Fruit fly (Drosophila melanogaster) whole organism, larva: Measurements from ENCODE around the gene CG2233.

ENCODE experiments used
- noc ChIP-seq: fragments of 200-800 bp; sonication (Bioruptor generic); optimal IDR thresholded peaks from 3 replicates; lab custom pipeline; 2019; ENCODE audit warnings: missing biosample characterization, mild to moderate bottlenecking, missing genetic modification characterization, moderate library complexity

CG2233 gene

dm6 chrX:8037334-8037733 lies at the start of gene CG2233:
CG2233 (minus strand) TSS chrX:8037517.
- peak; percentile 83 for TF ChIP-seq noc (tag; lab: Kevin White, UChicago)

dm6 chrX:8087113-8087512 lies 49.8 kb upstream of the CG2233 start, which contains the start of gene CG2256:
CG2256 (minus strand) TSS chrX:8087213.
- TF ChIP-seq noc (tag; lab: Kevin White, UChicago), result no peak

dm6 chrX:8081427-8082185 lies 44.3 kb upstream of the CG2233 start, which contains the start of gene Ldsdh1:
Ldsdh1 (minus strand) TSS chrX:8081605.
- TF ChIP-seq noc (tag; lab: Kevin White, UChicago), result no peak

dm6 chrX:8080174-8080573 lies 42.9 kb upstream of the CG2233 start:
- peak; percentile 36 for TF ChIP-seq noc (tag; lab: Kevin White, UChicago)

dm6 chrX:8075300-8075927 lies 38.1 kb upstream of the CG2233 start, which contains the start of the genes Upf2 and CG1571:
Upf2 (minus strand) TSS chrX:8075466.
CG1571 (plus strand) TSS chrX:8075877.
- TF ChIP-seq noc (tag; lab: Kevin White, UChicago), result no peak

- TF ChIP-seq noc (tag; lab: Kevin White, UChicago), result no peak
These were observed 25.9 kb upstream of the CG2233 start for dm6 chrX:8063223-8063674.

- TF ChIP-seq noc (tag; lab: Kevin White, UChicago), result no peak
These were observed 24.8 kb upstream of the CG2233 start for dm6 chrX:8062180-8062480.

- TF ChIP-seq noc (tag; lab: Kevin White, UChicago), result peak; percentile 40
These were observed 24.3 kb upstream of the CG2233 start, which contains the start of gene mys for dm6 chrX:8061392-8062179. mys (plus strand) TSS chrX:8061645.

- TF ChIP-seq noc (tag; lab: Kevin White, UChicago), result peak; percentile 28
These were observed 23.6 kb upstream of the CG2233 start for dm6 chrX:8060921-8061270.

- TF ChIP-seq noc (tag; lab: Kevin White, UChicago), result no peak
These were observed 23.0 kb upstream of the CG2233 start for dm6 chrX:8060148-8060920.

- TF ChIP-seq noc (tag; lab: Kevin White, UChicago), result no peak
These were observed 22.3 kb upstream of the CG2233 start for dm6 chrX:8059629-8060028.

- peak; percentile 2 for TF ChIP-seq noc (tag; lab: Kevin White, UChicago)
These were observed 21.2 kb upstream of the CG2233 start for dm6 chrX:8058446-8058900.

- TF ChIP-seq noc (tag; lab: Kevin White, UChicago), result no peak
These were observed 20.6 kb upstream of the CG2233 start for dm6 chrX:8057837-8058445.

- TF ChIP-seq noc (tag; lab: Kevin White, UChicago), result peak; percentile 61
These were observed 20.0 kb upstream of the CG2233 start for dm6 chrX:8057299-8057730.
